Worm (Caenorhabditis elegans) whole organism, midembryonic: Measurements from ENCODE around the gene F31F7.2.
A peak's percentile ranks its signal among the peaks of the same experiment; 100 is the strongest.

Experiments
- T22C8.4 ChIP-seq: fragments of 200-800 bp; sonication (Bioruptor generic); IDR thresholded peaks from 2 replicates; pipeline ENCODE4 v1.3.6; 2022; ENCODE audit warnings: missing genetic modification characterization, missing compliant biosample characterization
- cog-1 ChIP-seq: sonication (generic microtip); optimal IDR thresholded peaks from 2 replicates; lab custom pipeline; 2016; ENCODE audit warnings: missing genetic modification characterization, missing compliant biosample characterization
- flt-1 ChIP-seq: fragments of 200-800 bp; sonication (Bioruptor generic); IDR thresholded peaks from 2 replicates; pipeline ENCODE4 v1.3.6; 2022; ENCODE audit warnings: missing genetic modification characterization, missing compliant biosample characterization
- klf-2 ChIP-seq: fragments of 200-800 bp; sonication (Bioruptor generic); conservative IDR thresholded peaks from 2 replicates; pipeline ENCODE4 v1.3.6; 2022; ENCODE audit warnings: missing genetic modification reagents, missing genetic modification characterization, missing compliant biosample characterization
- med-1 ChIP-seq: sonication (generic microtip); optimal IDR thresholded peaks from 2 replicates; lab custom pipeline; 2017; ENCODE audit warnings: missing genetic modification characterization, mild to moderate bottlenecking, missing compliant biosample characterization, antibody characterized with exemption, missing genetic modification reagents; ENCODE audit not compliant: insufficient read depth
- ref-1 ChIP-seq: fragments of 200-800 bp; sonication (Bioruptor generic); conservative IDR thresholded peaks from 2 replicates; pipeline ENCODE4 v1.3.6; 2022; ENCODE audit warnings: missing genetic modification reagents, missing genetic modification characterization, missing compliant biosample characterization
- tab-1 ChIP-seq: fragments of 200-800 bp; sonication (Bioruptor generic); IDR thresholded peaks from 2 replicates; pipeline ENCODE4 v1.3.6; 2022; ENCODE audit warnings: missing genetic modification characterization, missing compliant biosample characterization
- ztf-23 ChIP-seq: fragments of 200-800 bp; sonication (Bioruptor generic); IDR thresholded peaks from 2 replicates; pipeline ENCODE4 v1.3.6; 2022; ENCODE audit warnings: missing genetic modification reagents, missing genetic modification characterization, missing compliant biosample characterization
- ztf-29 ChIP-seq: fragments of 200-800 bp; sonication (Bioruptor generic); IDR thresholded peaks from 2 replicates; pipeline ENCODE4 v1.3.6; 2022; ENCODE audit warnings: missing genetic modification reagents, missing genetic modification characterization, missing compliant biosample characterization

The F31F7.2 gene

DNA sequence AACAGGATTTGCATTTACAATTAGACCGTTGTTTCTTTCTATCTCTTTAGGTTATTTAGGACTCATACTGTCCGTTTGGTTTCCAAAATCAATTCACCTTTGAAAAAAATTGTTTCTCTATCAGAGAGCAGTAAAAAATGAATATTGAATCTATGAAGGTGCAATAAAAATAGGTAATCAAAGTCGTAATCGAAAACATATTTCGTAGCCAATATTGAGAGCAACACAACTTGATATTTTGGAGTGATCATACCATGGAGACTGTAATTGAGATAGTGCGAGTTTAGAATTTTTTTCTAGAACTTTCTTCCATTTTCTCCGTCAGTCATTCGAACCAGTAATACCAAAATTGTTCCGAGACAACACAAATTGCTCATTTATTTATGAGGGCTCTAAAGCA is at the start of gene F31F7.2:
Gene F31F7.2, plus strand, starts transcription at position 301 of the 400 bp plus-strand sequence.
- no peak for TF ChIP-seq T22C8.4 (GFP tag; lab: Robert Waterston, UW)
- TF ChIP-seq cog-1 (tag; lab: Kevin White, UChicago): no peak
- TF ChIP-seq med-1 (GFP tag; lab: Kevin White, UChicago): no peak
- no peak for TF ChIP-seq klf-2 (GFP tag; lab: Robert Waterston, UW)
- TF ChIP-seq ztf-23 (GFP tag; lab: Robert Waterston, UW): no peak
- TF ChIP-seq flt-1 (GFP tag; lab: Robert Waterston, UW): no peak
- TF ChIP-seq ztf-29 (GFP tag; lab: Robert Waterston, UW): no peak
- no peak for TF ChIP-seq tab-1
- TF ChIP-seq ref-1: no peak

DNA sequence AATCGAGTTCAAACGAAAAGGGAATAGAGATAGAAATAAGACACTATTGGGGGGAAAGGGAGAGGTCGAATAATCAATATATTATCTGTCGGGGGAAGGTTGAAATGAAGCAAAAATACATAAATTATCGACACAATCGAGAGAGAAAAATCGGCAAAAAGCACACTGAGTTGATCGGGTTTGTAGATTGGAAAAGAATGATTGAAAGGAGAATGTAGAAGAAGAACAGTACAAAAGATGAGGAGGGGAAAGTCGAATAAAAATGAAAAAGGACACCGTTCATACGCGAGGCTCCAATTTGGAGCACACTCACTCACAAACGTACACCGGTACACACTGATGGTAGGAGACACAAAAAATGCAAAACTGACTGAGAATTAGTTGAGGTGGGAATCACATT is 49.4 kb upstream of the F31F7.2 start:
- TF ChIP-seq med-1 (GFP tag; lab: Kevin White, UChicago) (no peak), ztf-23 (GFP tag; lab: Robert Waterston, UW) (no peak), tab-1 (no peak), cog-1 (tag; lab: Kevin White, UChicago) (no peak), ztf-29 (GFP tag; lab: Robert Waterston, UW) (no peak), klf-2 (GFP tag; lab: Robert Waterston, UW) (no peak), T22C8.4 (GFP tag; lab: Robert Waterston, UW) (no peak), flt-1 (GFP tag; lab: Robert Waterston, UW) (no peak), ref-1 (no peak)

DNA sequence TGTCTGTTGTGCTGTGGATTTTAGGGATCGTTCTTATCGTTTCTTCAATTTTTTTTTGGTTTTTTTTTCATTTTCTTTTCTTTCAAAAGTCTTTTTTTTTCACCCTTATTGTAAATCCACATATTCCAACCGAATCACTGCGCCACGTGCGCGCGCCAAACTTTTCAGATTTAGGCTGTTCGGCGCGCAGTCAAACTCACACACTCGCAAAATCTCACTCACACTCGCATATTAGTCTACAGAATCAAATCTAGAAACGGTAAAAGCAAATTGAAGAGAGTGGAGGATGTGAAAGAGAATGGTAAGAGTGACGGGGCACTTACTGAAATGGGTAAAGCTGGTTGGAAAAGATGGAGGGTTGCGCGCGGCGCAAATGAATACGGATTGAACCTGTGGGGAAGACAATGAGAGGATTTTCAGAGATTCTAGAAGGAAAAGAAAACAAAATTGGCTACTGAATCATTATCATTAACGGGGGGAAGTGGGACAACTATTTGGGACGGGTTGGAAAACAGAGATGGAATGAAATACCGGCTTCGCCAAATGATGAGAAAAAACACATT is 48.4 kb upstream of the F31F7.2 start:
- TF ChIP-seq ref-1 (no peak), med-1 (GFP tag; lab: Kevin White, UChicago) (no peak), flt-1 (GFP tag; lab: Robert Waterston, UW) (no peak), ztf-23 (GFP tag; lab: Robert Waterston, UW) (no peak; the same call in 1 of the 2 replicates), tab-1 (no peak), klf-2 (GFP tag; lab: Robert Waterston, UW) (no peak), ztf-29 (GFP tag; lab: Robert Waterston, UW) (no peak), T22C8.4 (GFP tag; lab: Robert Waterston, UW) (no peak), cog-1 (tag; lab: Kevin White, UChicago) (no peak)

DNA sequence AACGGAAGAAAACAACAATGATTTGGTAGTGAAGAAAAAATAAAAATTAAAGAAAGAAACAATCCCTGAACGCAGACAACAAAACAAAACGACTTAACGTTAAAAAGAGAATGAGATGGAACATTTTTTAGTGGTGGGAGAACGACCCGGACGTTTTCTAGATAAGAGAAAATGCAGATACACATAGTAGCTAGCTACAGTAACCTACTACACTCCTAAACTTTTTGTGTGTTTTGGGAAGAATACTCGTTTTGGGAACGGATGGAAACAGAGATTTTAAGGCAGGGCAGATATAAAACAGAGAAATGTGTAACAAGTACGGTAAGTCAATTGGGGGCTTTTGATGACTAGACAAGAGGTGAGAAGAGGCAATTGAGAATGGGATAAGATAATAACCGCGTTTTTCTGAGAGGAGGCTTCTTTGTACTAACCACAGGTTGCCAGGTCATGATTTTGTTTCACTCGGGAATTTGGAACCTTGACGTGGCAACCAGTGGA is 47.8 kb upstream of the F31F7.2 start:
- TF ChIP-seq klf-2 (GFP tag; lab: Robert Waterston, UW): no peak
- no peak for TF ChIP-seq ref-1
- no peak for TF ChIP-seq flt-1 (GFP tag; lab: Robert Waterston, UW)
- TF ChIP-seq ztf-29 (GFP tag; lab: Robert Waterston, UW): no peak
- no peak for TF ChIP-seq T22C8.4 (GFP tag; lab: Robert Waterston, UW)
- TF ChIP-seq tab-1: no peak
- no peak for TF ChIP-seq med-1 (GFP tag; lab: Kevin White, UChicago)
- TF ChIP-seq ztf-23 (GFP tag; lab: Robert Waterston, UW): no peak

DNA sequence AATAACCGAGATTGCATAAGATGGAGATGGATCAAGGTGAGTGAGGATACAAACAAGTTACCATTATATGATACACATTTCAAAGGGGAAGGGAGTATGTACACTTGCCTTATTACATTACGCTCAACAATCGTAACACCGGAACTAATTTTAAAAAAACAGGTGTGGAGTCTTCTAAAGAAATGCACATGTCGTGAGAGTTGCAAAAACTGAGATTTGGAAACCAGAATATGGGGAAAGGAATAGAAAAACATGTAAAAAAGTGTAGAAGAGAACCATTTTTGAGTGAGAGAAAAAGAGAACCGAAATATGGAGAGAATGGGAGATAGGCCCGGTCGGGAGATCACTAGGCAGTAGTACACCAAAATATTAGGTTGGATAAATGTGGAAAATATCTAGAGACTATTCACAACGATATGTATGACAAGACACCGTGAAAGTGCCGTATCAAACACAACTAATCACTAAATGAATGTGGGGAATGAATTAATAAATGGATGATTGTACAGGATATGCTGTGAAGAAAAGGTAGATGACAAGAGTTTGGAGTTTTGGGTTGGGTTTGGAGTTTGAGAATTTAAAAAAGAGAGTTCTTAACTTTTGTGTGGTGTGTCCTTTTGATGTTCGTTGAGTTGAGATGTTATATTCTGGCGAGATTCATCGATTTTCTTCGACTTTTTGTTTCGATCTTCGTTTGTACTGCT is 47.2 kb upstream of the F31F7.2 start:
- TF ChIP-seq med-1 (GFP tag; lab: Kevin White, UChicago): no peak
- no peak for TF ChIP-seq T22C8.4 (GFP tag; lab: Robert Waterston, UW)
- 0 out of 2 replicates have a peak, but pooled peaks have one; percentile 6 for TF ChIP-seq ztf-23 (GFP tag; lab: Robert Waterston, UW)
- no peak for TF ChIP-seq flt-1 (GFP tag; lab: Robert Waterston, UW)

DNA sequence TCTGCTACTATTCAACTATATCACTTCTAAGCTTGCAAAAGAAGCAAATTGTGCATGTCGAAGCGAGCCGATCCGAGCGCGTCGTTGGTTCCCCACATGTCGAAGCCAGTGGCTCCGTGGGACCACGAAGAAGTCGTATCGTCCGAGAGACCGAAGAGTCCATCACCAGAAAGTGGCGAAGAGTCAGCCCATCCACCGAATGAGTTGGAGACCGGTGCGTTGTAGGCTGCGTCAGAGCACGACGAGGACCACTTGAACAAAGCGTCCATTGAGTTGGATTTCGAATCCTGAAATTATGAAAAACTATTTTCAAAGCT is 46.7 kb upstream of the F31F7.2 start:
- TF ChIP-seq klf-2 (GFP tag; lab: Robert Waterston, UW) (no peak), ref-1 (no peak), flt-1 (GFP tag; lab: Robert Waterston, UW) (no peak), med-1 (GFP tag; lab: Kevin White, UChicago) (no peak), ztf-23 (GFP tag; lab: Robert Waterston, UW) (no peak), T22C8.4 (GFP tag; lab: Robert Waterston, UW) (no peak), ztf-29 (GFP tag; lab: Robert Waterston, UW) (no peak), tab-1 (no peak), cog-1 (tag; lab: Kevin White, UChicago) (no peak)

DNA sequence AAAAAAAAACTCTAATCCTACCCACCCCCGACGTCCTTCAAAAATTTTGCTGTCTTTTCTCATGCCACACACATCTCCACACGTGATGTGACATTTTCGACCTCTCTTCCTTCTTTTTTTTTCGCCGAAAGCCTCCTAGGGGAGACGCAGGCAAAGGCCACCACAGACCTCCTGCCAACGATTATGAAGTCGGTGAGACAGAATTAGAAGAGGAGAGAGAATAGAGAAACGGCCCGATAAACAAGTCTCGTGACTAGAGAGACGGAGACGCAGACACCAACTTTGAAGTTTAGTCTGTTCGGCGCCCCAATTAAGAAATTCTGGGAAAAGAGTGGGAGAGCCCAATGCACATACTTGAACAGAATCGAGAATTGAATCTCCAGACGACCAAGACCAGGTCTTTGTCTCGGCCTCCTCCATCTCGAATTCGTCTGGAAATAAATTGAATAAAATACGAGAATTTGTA is 46.1 kb upstream of the F31F7.2 start:
- TF ChIP-seq tab-1 (no peak), cog-1 (tag; lab: Kevin White, UChicago) (peak; percentile 60), flt-1 (GFP tag; lab: Robert Waterston, UW) (no peak), ref-1 (no peak), med-1 (GFP tag; lab: Kevin White, UChicago) (peak; percentile 9), ztf-29 (GFP tag; lab: Robert Waterston, UW) (0 out of 2 replicates have a peak, but pooled peaks have one; percentile 42), klf-2 (GFP tag; lab: Robert Waterston, UW) (no peak), T22C8.4 (GFP tag; lab: Robert Waterston, UW) (no peak; the same call in 1 of the 2 replicates), ztf-23 (GFP tag; lab: Robert Waterston, UW) (peak; percentile 68)

DNA sequence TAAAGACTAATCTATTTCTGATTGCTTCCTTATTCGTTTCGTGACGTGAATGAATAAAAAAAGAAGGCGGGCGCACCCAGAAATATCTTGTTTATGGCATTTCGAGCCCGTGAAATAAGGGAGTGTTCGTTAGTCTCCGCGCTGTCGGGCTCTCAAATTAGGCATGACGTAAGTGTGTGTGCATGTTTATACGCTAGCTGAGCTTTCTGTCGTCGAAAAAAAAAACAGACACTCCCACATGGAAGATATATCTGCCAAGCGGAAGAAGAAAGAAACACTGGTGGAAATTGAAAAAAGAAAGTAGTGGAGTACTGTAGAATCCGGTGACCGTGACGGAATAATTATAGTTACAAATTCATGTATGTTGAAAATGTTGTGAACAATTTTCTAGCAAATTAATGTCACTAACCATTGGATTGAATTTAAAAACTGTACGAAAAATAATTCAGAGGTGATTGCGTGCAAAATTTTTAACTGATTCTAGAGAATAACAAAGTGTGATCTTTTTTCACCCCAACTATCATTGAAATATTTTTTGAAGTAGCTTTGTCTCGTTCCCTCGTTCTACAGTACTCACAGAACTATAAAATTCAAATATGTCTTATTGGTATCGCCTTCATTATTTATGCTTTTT is 45.6 kb upstream of the F31F7.2 start:
- TF ChIP-seq ref-1: no peak
- TF ChIP-seq ztf-23 (GFP tag; lab: Robert Waterston, UW): no peak
- TF ChIP-seq med-1 (GFP tag; lab: Kevin White, UChicago): no peak
- no peak for TF ChIP-seq cog-1 (tag; lab: Kevin White, UChicago)
- TF ChIP-seq klf-2 (GFP tag; lab: Robert Waterston, UW): no peak
- TF ChIP-seq flt-1 (GFP tag; lab: Robert Waterston, UW): no peak
- TF ChIP-seq tab-1: no peak
- no peak for TF ChIP-seq T22C8.4 (GFP tag; lab: Robert Waterston, UW)
- no peak for TF ChIP-seq ztf-29 (GFP tag; lab: Robert Waterston, UW)
